Worm (Caenorhabditis elegans): Measurements from ENCODE around the gene sre-4.
"Not testable (repeated sequence)": the region's sequence is repeated elsewhere in the genome, so short reads cannot be mapped to it uniquely, and the experiment has no call there.

DNA sequence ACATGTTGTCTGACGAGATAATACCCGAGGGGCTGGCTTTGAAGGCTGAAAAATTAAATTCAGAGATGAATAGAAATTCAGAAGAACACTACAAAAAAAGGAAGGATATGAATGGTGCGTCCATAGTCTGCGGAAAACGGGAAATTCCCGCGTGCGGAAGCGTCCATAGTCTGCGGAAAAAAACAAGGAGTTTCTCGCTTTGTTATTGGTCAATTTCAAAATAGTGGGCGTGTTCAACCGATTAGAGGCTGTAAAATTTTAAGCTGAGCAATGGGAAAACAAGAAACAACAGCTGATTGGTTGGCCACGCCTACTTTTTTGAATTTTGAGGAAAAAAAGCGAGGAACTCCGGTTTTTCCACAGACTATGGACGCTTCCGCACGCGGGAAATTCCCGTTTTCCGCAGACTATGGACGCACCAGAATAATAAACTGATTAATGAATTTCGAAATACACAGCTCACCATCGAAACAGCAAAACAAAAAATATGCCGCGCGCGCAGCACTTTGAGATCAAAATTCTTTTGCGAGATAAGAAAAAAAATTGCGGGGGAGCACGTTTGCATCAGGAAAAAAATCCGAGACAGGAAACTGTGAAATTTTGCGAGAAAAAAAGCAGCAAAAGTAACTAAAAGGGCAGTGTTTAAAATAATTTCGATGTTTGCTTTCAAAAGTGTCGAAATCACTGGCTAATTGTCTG is 43.6 kb downstream of the sre-4 start, which contains the start of gene gln-6:
- TF ChIP-seq dao-5, him-1, W03F9.2 (tag; optimal IDR thresholded peaks at IDR 0.05): not testable (repeated sequence)

Data from whole organism, L4/young adult.